In genomic region chrIII:10132495-10133450, ce11 we compare ENCODE assay signal across 4 worm cellular contexts.
TF ChIP-seq lines count a peak whose summit lies in the region.

No protein-coding gene starts in this region.

TF ChIP-seq in whole organism, L1 larva, 84 proteins besides CTCF, POLR2A, EP300 and RAD21 (continued from another document):
- no peak for TF ChIP-seq tlp-1 (tag; optimal IDR thresholded peaks at IDR 0.05; lab: Kevin White, UChicago)
- peak; percentile 20 for TF ChIP-seq pax-3 (tag; optimal IDR thresholded peaks at IDR 0.05; lab: Kevin White, UChicago)
- no peak for TF ChIP-seq lin-39 (tag; optimal IDR thresholded peaks at IDR 0.05; lab: Kevin White, UChicago)
- peak; percentile 45 for TF ChIP-seq nhr-19 (GFP tag; conservative IDR thresholded peaks at IDR 0.05; lab: Robert Waterston, UW)
- peak; percentile 70 for TF ChIP-seq nhr-85 (tag; lab: Kevin White, UChicago)
- TF ChIP-seq C04F5.9 (tag; optimal IDR thresholded peaks at IDR 0.05; lab: Kevin White, UChicago): no peak
- TF ChIP-seq lin-14 (GFP tag; optimal IDR thresholded peaks at IDR 0.05; lab: Kevin White, UChicago): peak; percentile 65
- no peak for TF ChIP-seq nhr-47 (tag; optimal IDR thresholded peaks at IDR 0.05; lab: Kevin White, UChicago)
- TF ChIP-seq mep-1 (tag; optimal IDR thresholded peaks at IDR 0.05; lab: Kevin White, UChicago): peak; percentile 20
- no peak for TF ChIP-seq alr-1 (tag; optimal IDR thresholded peaks at IDR 0.05; lab: Kevin White, UChicago; ENCODE audit: borderline replicate concordance)
- no peak for TF ChIP-seq C34B4.2 (tag; optimal IDR thresholded peaks at IDR 0.05; lab: Kevin White, UChicago)
- no peak for TF ChIP-seq mab-9 (GFP tag; IDR thresholded peaks at IDR 0.05; lab: Robert Waterston, UW)

TF ChIP-seq in whole organism, L2 larva, 48 proteins besides CTCF, POLR2A, EP300 and RAD21 (continued from another document):
- no peak for TF ChIP-seq peb-1 (tag; optimal IDR thresholded peaks at IDR 0.05; lab: Kevin White, UChicago)
- TF ChIP-seq crh-2 (tag; optimal IDR thresholded peaks at IDR 0.05; lab: Kevin White, UChicago): peak; percentile 8
- peak; percentile 20 for TF ChIP-seq Y55F3AM.14 (GFP tag; optimal IDR thresholded peaks at IDR 0.05; lab: Kevin White, UChicago)
- no peak for TF ChIP-seq lin-11 (tag; optimal IDR thresholded peaks at IDR 0.05; lab: Kevin White, UChicago)
- no peak for TF ChIP-seq ama-1 (optimal IDR thresholded peaks at IDR 0.05; lab: Kevin White, UChicago)
- TF ChIP-seq ztf-11 (tag; optimal IDR thresholded peaks at IDR 0.05; lab: Kevin White, UChicago): no peak
- TF ChIP-seq gmeb-1 (tag; optimal IDR thresholded peaks at IDR 0.05; lab: Kevin White, UChicago): peak; percentile 43
- TF ChIP-seq mbf-1 (tag; optimal IDR thresholded peaks at IDR 0.05; lab: Kevin White, UChicago): no peak
- TF ChIP-seq nhr-11 (tag; optimal IDR thresholded peaks at IDR 0.05; lab: Kevin White, UChicago): no peak
- no peak for TF ChIP-seq ZK546.5 (tag; optimal IDR thresholded peaks at IDR 0.05; lab: Kevin White, UChicago)
- TF ChIP-seq nhr-23 (tag; optimal IDR thresholded peaks at IDR 0.05; lab: Kevin White, UChicago): no peak

TF ChIP-seq in whole organism, L3 larva, 47 proteins besides CTCF, POLR2A, EP300 and RAD21 (continued from another document):
- TF ChIP-seq ztf-4 (tag; optimal IDR thresholded peaks at IDR 0.05; lab: Kevin White, UChicago) (no peak), ceh-16 (tag; optimal IDR thresholded peaks at IDR 0.05; lab: Kevin White, UChicago) (no peak), lin-15B (tag; optimal IDR thresholded peaks at IDR 0.05; lab: Kevin White, UChicago) (no peak), aly-2 (tag; optimal IDR thresholded peaks at IDR 0.05; lab: Kevin White, UChicago) (no peak), ceh-28 (tag; optimal IDR thresholded peaks at IDR 0.05; lab: Kevin White, UChicago) (no peak), nhr-25 (tag; optimal IDR thresholded peaks at IDR 0.05; lab: Kevin White, UChicago) (peak; percentile 30), unc-62 (GFP tag; optimal IDR thresholded peaks at IDR 0.05; lab: Kevin White, UChicago) (no peak), jun-1 (tag; optimal IDR thresholded peaks at IDR 0.05; lab: Kevin White, UChicago) (no peak), nhr-23 (tag; optimal IDR thresholded peaks at IDR 0.05; lab: Kevin White, UChicago) (peak; percentile 10), nfya-1 (tag; optimal IDR thresholded peaks at IDR 0.05; lab: Kevin White, UChicago; ENCODE audit: insufficient read depth) (no peak), pha-4 (tag; optimal IDR thresholded peaks at IDR 0.05; lab: Kevin White, UChicago) (peak; percentile 79), hmg-11 (tag; optimal IDR thresholded peaks at IDR 0.05; lab: Kevin White, UChicago) (no peak), nhr-237 (tag; optimal IDR thresholded peaks at IDR 0.05; lab: Kevin White, UChicago) (no peak), egl-27 (tag; optimal IDR thresholded peaks at IDR 0.05; lab: Kevin White, UChicago) (no peak), nhr-12 (tag; optimal IDR thresholded peaks at IDR 0.05; lab: Kevin White, UChicago) (no peak), daf-12 (tag; optimal IDR thresholded peaks at IDR 0.05; lab: Kevin White, UChicago) (no peak), nhr-76 (tag; optimal IDR thresholded peaks at IDR 0.05; lab: Kevin White, UChicago) (no peak), egl-5 (tag; optimal IDR thresholded peaks at IDR 0.05; lab: Kevin White, UChicago) (no peak), ama-1 (optimal IDR thresholded peaks at IDR 0.05; lab: Kevin White, UChicago) (no peak), fkh-10 (GFP tag; optimal IDR thresholded peaks at IDR 0.05; lab: Kevin White, UChicago) (no peak), lsy-12 (tag; optimal IDR thresholded peaks at IDR 0.05; lab: Kevin White, UChicago) (no peak)
TF ChIP-seq in whole organism, L3 larva: peak in this region for 6.

TF ChIP-seq in whole organism, L4 larva, 104 proteins besides CTCF, POLR2A, EP300 and RAD21 (continued from another document):
- peak; percentile 14 for TF ChIP-seq nhr-77 (tag; optimal IDR thresholded peaks at IDR 0.05; lab: Kevin White, UChicago)
- no peak for TF ChIP-seq Y48G9A.11 (GFP tag; IDR thresholded peaks at IDR 0.05; lab: Robert Waterston, UW)
- peak; percentile 79; the same call in 1 of the 2 replicates for TF ChIP-seq set-16 (GFP tag; IDR thresholded peaks at IDR 0.05; lab: Robert Waterston, UW)
- TF ChIP-seq daf-8 (GFP tag; IDR thresholded peaks at IDR 0.05; lab: Robert Waterston, UW): no peak
- no peak for TF ChIP-seq snpc-4 (tag; optimal IDR thresholded peaks at IDR 0.05; lab: Kevin White, UChicago)
- TF ChIP-seq lsy-2 (tag; optimal IDR thresholded peaks at IDR 0.05; lab: Kevin White, UChicago): peak in 1 of 2 experiments; percentile 47
- no peak for TF ChIP-seq attf-4 (tag; optimal IDR thresholded peaks at IDR 0.05; lab: Kevin White, UChicago)
- no peak for TF ChIP-seq lin-1 (GFP tag; IDR thresholded peaks at IDR 0.05; lab: Robert Waterston, UW)
- no peak for TF ChIP-seq lir-3 (tag; optimal IDR thresholded peaks at IDR 0.05; lab: Kevin White, UChicago)
- no peak for TF ChIP-seq daf-16 (GFP tag; optimal IDR thresholded peaks at IDR 0.05; lab: Kevin White, UChicago)
- peak; percentile 65 for TF ChIP-seq daf-16 (tag; optimal IDR thresholded peaks at IDR 0.05; lab: Kevin White, UChicago)
- no peak for TF ChIP-seq nhr-11 (tag; optimal IDR thresholded peaks at IDR 0.05; lab: Kevin White, UChicago)
- no peak for TF ChIP-seq T26A8.4 (GFP tag; IDR thresholded peaks at IDR 0.05; lab: Robert Waterston, UW)
- TF ChIP-seq skn-1 (tag; optimal IDR thresholded peaks at IDR 0.05; lab: Kevin White, UChicago): no peak
- no peak for TF ChIP-seq Y75B8A.6 (GFP tag; IDR thresholded peaks at IDR 0.05; lab: Robert Waterston, UW)
- TF ChIP-seq lin-39 (tag; optimal IDR thresholded peaks at IDR 0.05; lab: Kevin White, UChicago): no peak
- no peak for TF ChIP-seq zfp-3 (GFP tag; conservative IDR thresholded peaks at IDR 0.05; lab: Robert Waterston, UW)
- no peak for TF ChIP-seq nhr-48 (tag; optimal IDR thresholded peaks at IDR 0.05; lab: Kevin White, UChicago)
- no peak for TF ChIP-seq egl-43 (GFP tag; IDR thresholded peaks at IDR 0.05; lab: Robert Waterston, UW)
- 0 out of 2 replicates have a peak, but pooled peaks have one; percentile 8 for TF ChIP-seq arid-1 (GFP tag; conservative IDR thresholded peaks at IDR 0.05; lab: Robert Waterston, UW)
- no peak for TF ChIP-seq hif-1 (tag; optimal IDR thresholded peaks at IDR 0.05; lab: Kevin White, UChicago)
- TF ChIP-seq mep-1 (tag; optimal IDR thresholded peaks at IDR 0.05; lab: Kevin White, UChicago): peak; percentile 44
- no peak for TF ChIP-seq madf-5 (GFP tag; IDR thresholded peaks at IDR 0.05; lab: Robert Waterston, UW)
- TF ChIP-seq nhr-102 (tag; optimal IDR thresholded peaks at IDR 0.05; lab: Kevin White, UChicago): no peak
- TF ChIP-seq D1046.2 (GFP tag; IDR thresholded peaks at IDR 0.05; lab: Robert Waterston, UW): no peak
- no peak for TF ChIP-seq F26F4.8 (GFP tag; conservative IDR thresholded peaks at IDR 0.05; lab: Robert Waterston, UW)
- TF ChIP-seq fos-1 (tag; optimal IDR thresholded peaks at IDR 0.05; lab: Kevin White, UChicago): no peak
- TF ChIP-seq F49E8.2 (tag; optimal IDR thresholded peaks at IDR 0.05; lab: Kevin White, UChicago; ENCODE audit: borderline replicate concordance): no peak
- TF ChIP-seq lin-13 (GFP tag; optimal IDR thresholded peaks at IDR 0.05; lab: Kevin White, UChicago): no peak
- no peak for TF ChIP-seq ces-1 (GFP tag; optimal IDR thresholded peaks at IDR 0.05; lab: Kevin White, UChicago)
- TF ChIP-seq spr-1 (tag; optimal IDR thresholded peaks at IDR 0.05; lab: Kevin White, UChicago): no peak
- TF ChIP-seq lin-38 (GFP tag; IDR thresholded peaks at IDR 0.05; lab: Robert Waterston, UW): 0 out of 2 replicates have a peak, but pooled peaks have one; percentile 8
- TF ChIP-seq ceh-32 (tag; optimal IDR thresholded peaks at IDR 0.05; lab: Kevin White, UChicago; ENCODE audit: poor library complexity): no peak
- peak; percentile 90 for TF ChIP-seq dve-1 (tag; optimal IDR thresholded peaks at IDR 0.05; lab: Kevin White, UChicago; ENCODE audit: insufficient read depth)
- no peak for TF ChIP-seq nhr-111 (GFP tag; optimal IDR thresholded peaks at IDR 0.05; lab: Kevin White, UChicago)
- no peak for TF ChIP-seq unc-39 (tag; optimal IDR thresholded peaks at IDR 0.05; lab: Kevin White, UChicago)
- TF ChIP-seq nhr-25 (tag; optimal IDR thresholded peaks at IDR 0.05; lab: Kevin White, UChicago; ENCODE audit: borderline replicate concordance, insufficient read depth): no peak
- TF ChIP-seq madf-9 (GFP tag; conservative IDR thresholded peaks at IDR 0.05; lab: Robert Waterston, UW): no peak
- TF ChIP-seq rbr-2 (tag; optimal IDR thresholded peaks at IDR 0.05; lab: Kevin White, UChicago): no peak
- TF ChIP-seq hlh-30 (tag; optimal IDR thresholded peaks at IDR 0.05; lab: Kevin White, UChicago; ENCODE audit: insufficient read depth): peak; percentile 71
- TF ChIP-seq F10B5.3 (tag; optimal IDR thresholded peaks at IDR 0.05; lab: Kevin White, UChicago): no peak
- peak; percentile 20 for TF ChIP-seq nhr-6 (tag; optimal IDR thresholded peaks at IDR 0.05; lab: Kevin White, UChicago)
- no peak for TF ChIP-seq Y5F2A.4 (GFP tag; optimal IDR thresholded peaks at IDR 0.05; lab: Kevin White, UChicago)
- TF ChIP-seq mxl-2 (GFP tag; conservative IDR thresholded peaks at IDR 0.05; lab: Robert Waterston, UW): no peak
- no peak for TF ChIP-seq vab-7 (GFP tag; IDR thresholded peaks at IDR 0.05; lab: Robert Waterston, UW)
- no peak for TF ChIP-seq aly-2 (tag; optimal IDR thresholded peaks at IDR 0.05; lab: Kevin White, UChicago)
- TF ChIP-seq tra-1 (GFP tag; IDR thresholded peaks at IDR 0.05; lab: Robert Waterston, UW): no peak
- no peak for TF ChIP-seq zfp-2 (tag; optimal IDR thresholded peaks at IDR 0.05; lab: Kevin White, UChicago)
- TF ChIP-seq nhr-237 (tag; optimal IDR thresholded peaks at IDR 0.05; lab: Kevin White, UChicago): no peak
- no peak for TF ChIP-seq nhr-76 (tag; optimal IDR thresholded peaks at IDR 0.05; lab: Kevin White, UChicago)
- no peak for TF ChIP-seq saeg-2 (GFP tag; IDR thresholded peaks at IDR 0.05; lab: Robert Waterston, UW)
- TF ChIP-seq snpc-1.2 (GFP tag; IDR thresholded peaks at IDR 0.05; lab: Robert Waterston, UW): no peak
- TF ChIP-seq lim-7 (GFP tag; IDR thresholded peaks at IDR 0.05; lab: Robert Waterston, UW): no peak
- no peak for TF ChIP-seq ceh-20 (GFP tag; IDR thresholded peaks at IDR 0.05; lab: Robert Waterston, UW)
- no peak for TF ChIP-seq ztf-11 (tag; optimal IDR thresholded peaks at IDR 0.05; lab: Kevin White, UChicago)
- TF ChIP-seq nhr-41 (GFP tag; IDR thresholded peaks at IDR 0.05; lab: Robert Waterston, UW): no peak
- TF ChIP-seq T20F7.1 (GFP tag; optimal IDR thresholded peaks at IDR 0.05; lab: Kevin White, UChicago): peak; percentile 40
- TF ChIP-seq mdl-1 (tag; optimal IDR thresholded peaks at IDR 0.05; lab: Kevin White, UChicago): peak in 1 of 2 experiments; percentile 29
- no peak for TF ChIP-seq ZK546.5 (tag; optimal IDR thresholded peaks at IDR 0.05; lab: Kevin White, UChicago)
- TF ChIP-seq gei-8 (GFP tag; optimal IDR thresholded peaks at IDR 0.05; lab: Kevin White, UChicago): no peak
- TF ChIP-seq F37D6.2 (tag; optimal IDR thresholded peaks at IDR 0.05; lab: Kevin White, UChicago): no peak
- peak; percentile 73 for TF ChIP-seq hlh-11 (tag; optimal IDR thresholded peaks at IDR 0.05; lab: Kevin White, UChicago)
- no peak for TF ChIP-seq nhr-10 (tag; optimal IDR thresholded peaks at IDR 0.05; lab: Kevin White, UChicago)
- no peak for TF ChIP-seq php-3 (GFP tag; IDR thresholded peaks at IDR 0.05; lab: Robert Waterston, UW)
- peak; percentile 37 for TF ChIP-seq mes-2 (tag; optimal IDR thresholded peaks at IDR 0.05; lab: Kevin White, UChicago; ENCODE audit: poor library complexity, severe bottlenecking)
- no peak for TF ChIP-seq ama-1 (optimal IDR thresholded peaks at IDR 0.05; lab: Kevin White, UChicago)
- TF ChIP-seq ceh-44 (GFP tag; IDR thresholded peaks at IDR 0.05; lab: Robert Waterston, UW): no peak
- no peak for TF ChIP-seq zip-2 (tag; optimal IDR thresholded peaks at IDR 0.05; lab: Kevin White, UChicago)
- no peak for TF ChIP-seq daf-12 (tag; optimal IDR thresholded peaks at IDR 0.05; lab: Kevin White, UChicago)
- peak; percentile 73 for TF ChIP-seq nhr-28 (tag; optimal IDR thresholded peaks at IDR 0.05; lab: Kevin White, UChicago)
- TF ChIP-seq dmd-6 (GFP tag; IDR thresholded peaks at IDR 0.05; lab: Robert Waterston, UW): peak; percentile 12; the same call in 1 of the 2 replicates
- TF ChIP-seq nhr-42 (GFP tag; IDR thresholded peaks at IDR 0.05; lab: Robert Waterston, UW): no peak
- no peak for TF ChIP-seq dmd-9 (GFP tag; IDR thresholded peaks at IDR 0.05; lab: Robert Waterston, UW)
- no peak for TF ChIP-seq Y105C5A.15 (GFP tag; IDR thresholded peaks at IDR 0.05; lab: Robert Waterston, UW)
- peak; percentile 72 for TF ChIP-seq pha-4 (GFP tag; IDR thresholded peaks at IDR 0.05; lab: Robert Waterston, UW)
- TF ChIP-seq pha-4 (tag; optimal IDR thresholded peaks at IDR 0.05; lab: Kevin White, UChicago): no peak
- no peak for TF ChIP-seq ceh-28 (tag; optimal IDR thresholded peaks at IDR 0.05; lab: Kevin White, UChicago)
- no peak for TF ChIP-seq sdz-12 (GFP tag; optimal IDR thresholded peaks at IDR 0.05; lab: Kevin White, UChicago)
- no peak for TF ChIP-seq ztf-7 (tag; optimal IDR thresholded peaks at IDR 0.05; lab: Kevin White, UChicago)
- TF ChIP-seq spr-3 (GFP tag; optimal IDR thresholded peaks at IDR 0.05; lab: Kevin White, UChicago): no peak
- peak; percentile 17 for TF ChIP-seq jun-1 (tag; optimal IDR thresholded peaks at IDR 0.05; lab: Kevin White, UChicago)
- no peak for TF ChIP-seq daf-19 (GFP tag; conservative IDR thresholded peaks at IDR 0.05; lab: Robert Waterston, UW)
- peak; percentile 25 for TF ChIP-seq dpl-1 (GFP tag; optimal IDR thresholded peaks at IDR 0.05; lab: Kevin White, UChicago)
- peak; percentile 16 for TF ChIP-seq mxl-3 (GFP tag; optimal IDR thresholded peaks at IDR 0.05; lab: Kevin White, UChicago)
- no peak for TF ChIP-seq zag-1 (tag; optimal IDR thresholded peaks at IDR 0.05; lab: Kevin White, UChicago)
- TF ChIP-seq lin-15B (tag; optimal IDR thresholded peaks at IDR 0.05; lab: Kevin White, UChicago): no peak
- TF ChIP-seq pqm-1 (tag; optimal IDR thresholded peaks at IDR 0.05; lab: Kevin White, UChicago): peak; percentile 75
- no peak for TF ChIP-seq duxl-1 (tag; optimal IDR thresholded peaks at IDR 0.05; lab: Kevin White, UChicago; ENCODE audit: poor library complexity)
- TF ChIP-seq unc-130 (GFP tag; optimal IDR thresholded peaks at IDR 0.05; lab: Kevin White, UChicago): no peak
